Fruit fly (Drosophila melanogaster): ENCODE results near the gene CG34353.

The CG34353 gene

dm6 chr3R:27845650-27846049, 60.0 kb downstream of the CG34353 start, which contains the start of gene Or98a:
Gene Or98a, plus strand, starts transcription at chr3R:27845950.
- TF ChIP-seq h (optimal IDR thresholded peaks at IDR 0.05), result no peak
- TF ChIP-seq Sin3A (optimal IDR thresholded peaks at IDR 0.05), result no peak
- TF ChIP-seq ttk (optimal IDR thresholded peaks at IDR 0.05), result no peak
- TF ChIP-seq insv (optimal IDR thresholded peaks at IDR 0.05), result no peak
- TF ChIP-seq Myc (optimal IDR thresholded peaks at IDR 0.05), result no peak
- TF ChIP-seq psq (optimal IDR thresholded peaks at IDR 0.05), result no peak

- TF ChIP-seq psq (optimal IDR thresholded peaks at IDR 0.05) (no peak), Sin3A (optimal IDR thresholded peaks at IDR 0.05) (no peak), insv (optimal IDR thresholded peaks at IDR 0.05) (no peak), Myc (optimal IDR thresholded peaks at IDR 0.05) (no peak), ttk (optimal IDR thresholded peaks at IDR 0.05) (no peak), h (optimal IDR thresholded peaks at IDR 0.05) (no peak)
These were observed 61.8 kb downstream of the CG34353 start for dm6 chr3R:27843809-27844208.

- TF ChIP-seq psq (optimal IDR thresholded peaks at IDR 0.05), result no peak
- TF ChIP-seq Myc (optimal IDR thresholded peaks at IDR 0.05), result no peak
- no peak for TF ChIP-seq ttk (optimal IDR thresholded peaks at IDR 0.05)
- no peak for TF ChIP-seq insv (optimal IDR thresholded peaks at IDR 0.05)
- TF ChIP-seq h (optimal IDR thresholded peaks at IDR 0.05), result no peak
- no peak for TF ChIP-seq Sin3A (optimal IDR thresholded peaks at IDR 0.05)
These were observed 79.5 kb downstream of the CG34353 start for dm6 chr3R:27826188-27826587.

- TF ChIP-seq psq (optimal IDR thresholded peaks at IDR 0.05), result no peak
- TF ChIP-seq ttk (optimal IDR thresholded peaks at IDR 0.05), result no peak
- no peak for TF ChIP-seq h (optimal IDR thresholded peaks at IDR 0.05)
- no peak for TF ChIP-seq Sin3A (optimal IDR thresholded peaks at IDR 0.05)
- no peak for TF ChIP-seq Myc (optimal IDR thresholded peaks at IDR 0.05)
- TF ChIP-seq insv (optimal IDR thresholded peaks at IDR 0.05), result no peak
These were observed 92.4 kb downstream of the CG34353 start for dm6 chr3R:27813251-27813650.

DNA sequence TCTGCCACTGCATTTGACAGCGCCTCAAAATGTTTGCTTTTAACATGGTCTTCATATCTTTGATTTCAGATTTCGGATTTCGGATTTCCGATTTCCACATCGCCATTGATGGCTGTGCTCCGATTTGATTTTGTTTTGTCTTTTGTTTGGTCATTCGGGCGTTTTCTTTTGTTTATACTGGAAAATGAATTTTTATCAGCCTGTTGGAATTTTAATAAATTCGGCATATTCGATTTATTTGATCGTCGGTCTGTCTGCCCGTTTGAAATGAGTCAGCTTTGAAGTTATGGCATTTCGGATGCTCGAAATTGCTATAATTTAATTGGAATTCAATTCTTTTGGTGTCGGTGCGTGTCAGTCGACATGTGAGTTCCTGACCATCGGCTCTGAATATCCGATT, 165.0 kb downstream of the CG34353 start:
- no peak for TF ChIP-seq insv (optimal IDR thresholded peaks at IDR 0.05)
- TF ChIP-seq h (optimal IDR thresholded peaks at IDR 0.05), result no peak
- TF ChIP-seq Myc (optimal IDR thresholded peaks at IDR 0.05), result no peak
- TF ChIP-seq ttk (optimal IDR thresholded peaks at IDR 0.05), result no peak
- TF ChIP-seq psq (optimal IDR thresholded peaks at IDR 0.05), result no peak
- no peak for TF ChIP-seq Sin3A (optimal IDR thresholded peaks at IDR 0.05)

DNA sequence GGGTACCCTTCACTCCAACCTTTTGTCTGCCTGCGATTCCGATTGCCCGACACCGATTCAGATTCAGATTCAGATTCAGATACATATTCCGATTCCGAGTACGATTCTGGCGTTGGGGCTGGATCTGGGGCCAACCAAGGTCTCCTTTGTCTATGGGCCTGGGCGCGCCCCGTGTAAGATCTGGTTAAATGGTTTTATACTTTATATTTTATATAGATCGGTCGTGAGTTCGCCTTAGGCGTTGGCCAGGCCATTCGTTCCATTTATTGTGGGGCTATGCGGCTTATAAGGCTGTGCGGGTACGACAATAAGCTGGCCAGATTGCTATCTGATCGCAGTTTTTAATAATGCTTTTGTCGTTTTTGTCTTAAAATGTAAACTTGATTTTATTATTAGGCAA, 165.6 kb downstream of the CG34353 start:
- TF ChIP-seq ttk (optimal IDR thresholded peaks at IDR 0.05), result no peak
- TF ChIP-seq Myc (optimal IDR thresholded peaks at IDR 0.05), result no peak
- no peak for TF ChIP-seq insv (optimal IDR thresholded peaks at IDR 0.05)
- TF ChIP-seq Sin3A (optimal IDR thresholded peaks at IDR 0.05), result no peak
- no peak for TF ChIP-seq psq (optimal IDR thresholded peaks at IDR 0.05)
- no peak for TF ChIP-seq h (optimal IDR thresholded peaks at IDR 0.05)

dm6 chr3R:27738287-27738686, 167.4 kb downstream of the CG34353 start:
- TF ChIP-seq ttk (optimal IDR thresholded peaks at IDR 0.05) (no peak), psq (optimal IDR thresholded peaks at IDR 0.05) (no peak)

DNA sequence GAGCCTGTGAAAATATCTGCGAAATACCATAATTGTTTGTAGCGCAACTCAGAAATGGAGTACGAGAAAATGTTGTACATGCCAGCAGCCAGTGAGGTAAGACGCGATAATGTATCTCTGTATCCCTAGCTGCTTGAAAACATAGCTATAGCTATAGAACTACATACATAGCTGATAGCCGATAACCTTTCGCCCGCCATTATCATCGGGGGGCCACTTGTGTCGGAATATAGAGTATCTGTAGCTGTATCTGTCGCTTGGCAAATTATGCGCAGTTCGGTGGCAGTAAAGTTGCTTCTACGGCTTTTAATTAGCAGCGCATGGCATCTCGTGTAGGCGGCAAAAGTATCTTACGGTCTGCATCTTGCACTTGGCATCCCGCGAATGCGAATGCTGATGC, 168.6 kb downstream of the CG34353 start:
- TF ChIP-seq psq (optimal IDR thresholded peaks at IDR 0.05), result no peak
- no peak for TF ChIP-seq h (optimal IDR thresholded peaks at IDR 0.05)
- TF ChIP-seq ttk (optimal IDR thresholded peaks at IDR 0.05), result no peak
- TF ChIP-seq insv (optimal IDR thresholded peaks at IDR 0.05), result no peak
- no peak for TF ChIP-seq Myc (optimal IDR thresholded peaks at IDR 0.05)
- TF ChIP-seq Sin3A (optimal IDR thresholded peaks at IDR 0.05), result no peak

- TF ChIP-seq Myc (optimal IDR thresholded peaks at IDR 0.05) (no peak), insv (optimal IDR thresholded peaks at IDR 0.05) (no peak), psq (optimal IDR thresholded peaks at IDR 0.05) (no peak), h (optimal IDR thresholded peaks at IDR 0.05) (no peak), Sin3A (optimal IDR thresholded peaks at IDR 0.05) (no peak), ttk (optimal IDR thresholded peaks at IDR 0.05) (no peak)
These were observed 169.2 kb downstream of the CG34353 start, which contains the start of gene Ets98B for dm6 chr3R:27736367-27737005. Gene Ets98B, plus strand, starts transcription at chr3R:27736538.

Data from Kc167 (cell line).